Worm (Caenorhabditis elegans): Measurements from ENCODE around the gene F22F7.12.
"Not testable (repeated sequence)": the region's sequence is repeated elsewhere in the genome, so short reads cannot be mapped to it uniquely, and the experiment has no call there.

The F22F7.12 gene

ce11 chrV:2144408-2144807 is at the start of gene F22F7.12:
Gene F22F7.12 (minus strand): TSS chrV:2144508.
- not testable (repeated sequence) for TF ChIP-seq dao-5, W03F9.2, him-1 (tag; optimal IDR thresholded peaks at IDR 0.05)

ce11 chrV:2192117-2192516 is 47.8 kb upstream of the F22F7.12 start, which contains the start of gene nhr-13:
Gene nhr-13 (plus strand): TSS chrV:2192485.
- TF ChIP-seq dao-5 (tag; optimal IDR thresholded peaks at IDR 0.05) (no peak), him-1 (tag; optimal IDR thresholded peaks at IDR 0.05) (no peak)

ce11 chrV:2191122-2191521 is 46.8 kb upstream of the F22F7.12 start, which contains the start of gene srbc-42:
Gene srbc-42 (minus strand): TSS chrV:2191222.
- TF ChIP-seq W03F9.2 (tag; optimal IDR thresholded peaks at IDR 0.05) (no peak), him-1 (tag; optimal IDR thresholded peaks at IDR 0.05) (no peak), dao-5 (tag; optimal IDR thresholded peaks at IDR 0.05) (no peak)

ce11 chrV:2190383-2190782 is 46.1 kb upstream of the F22F7.12 start:
- no peak for TF ChIP-seq him-1 (tag; optimal IDR thresholded peaks at IDR 0.05)
- no peak for TF ChIP-seq dao-5 (tag; optimal IDR thresholded peaks at IDR 0.05)
- TF ChIP-seq W03F9.2 (tag; optimal IDR thresholded peaks at IDR 0.05) = no peak

- TF ChIP-seq W03F9.2 (tag; optimal IDR thresholded peaks at IDR 0.05) (no peak), dao-5 (tag; optimal IDR thresholded peaks at IDR 0.05) (no peak), him-1 (tag; optimal IDR thresholded peaks at IDR 0.05) (no peak)
Observed at ce11 chrV:2187864-2188345, 43.6 kb upstream of the F22F7.12 start, which contains the start of gene Y5H2B.3. Gene Y5H2B.3 (plus strand): TSS chrV:2188295.

ce11 chrV:2185486-2185885 is 41.2 kb upstream of the F22F7.12 start:
- no peak for TF ChIP-seq W03F9.2 (tag; optimal IDR thresholded peaks at IDR 0.05)
- TF ChIP-seq him-1 (tag; optimal IDR thresholded peaks at IDR 0.05) = no peak
- no peak for TF ChIP-seq dao-5 (tag; optimal IDR thresholded peaks at IDR 0.05)

ce11 chrV:2183162-2183561 is 38.9 kb upstream of the F22F7.12 start, which contains the start of gene cyp-33C2:
Gene cyp-33C2 (plus strand): TSS chrV:2183488.
- TF ChIP-seq W03F9.2 (tag; optimal IDR thresholded peaks at IDR 0.05) (no peak), him-1 (tag; optimal IDR thresholded peaks at IDR 0.05) (no peak)

- no peak for TF ChIP-seq him-1 (tag; optimal IDR thresholded peaks at IDR 0.05)
Observed at ce11 chrV:2181738-2182137, 37.4 kb upstream of the F22F7.12 start, which contains the start of gene srbc-16. Gene srbc-16 (plus strand): TSS chrV:2182038.

ce11 chrV:2179214-2179613 is 34.9 kb upstream of the F22F7.12 start, which contains the start of gene cyp-33C1:
Gene cyp-33C1 (plus strand): TSS chrV:2179514.
- TF ChIP-seq dao-5 (tag; optimal IDR thresholded peaks at IDR 0.05) = no peak
- TF ChIP-seq W03F9.2 (tag; optimal IDR thresholded peaks at IDR 0.05) = no peak
- TF ChIP-seq him-1 (tag; optimal IDR thresholded peaks at IDR 0.05) = no peak

ce11 chrV:2177307-2177764 is 33.0 kb upstream of the F22F7.12 start, which contains the start of gene srbc-17:
Gene srbc-17 (plus strand): TSS chrV:2177714.
- TF ChIP-seq him-1 (tag; optimal IDR thresholded peaks at IDR 0.05) (no peak), W03F9.2 (tag; optimal IDR thresholded peaks at IDR 0.05) (no peak), dao-5 (tag; optimal IDR thresholded peaks at IDR 0.05) (no peak)

ce11 chrV:2175242-2175641 is 30.9 kb upstream of the F22F7.12 start, which contains the start of gene C45H4.18:
Gene C45H4.18 (plus strand): TSS chrV:2175542.
- TF ChIP-seq W03F9.2 (tag; optimal IDR thresholded peaks at IDR 0.05) (no peak), him-1 (tag; optimal IDR thresholded peaks at IDR 0.05) (no peak), dao-5 (tag; optimal IDR thresholded peaks at IDR 0.05) (no peak)

- TF ChIP-seq dao-5 (tag; optimal IDR thresholded peaks at IDR 0.05) (no peak), him-1 (tag; optimal IDR thresholded peaks at IDR 0.05) (no peak), W03F9.2 (tag; optimal IDR thresholded peaks at IDR 0.05) (no peak)
Observed at ce11 chrV:2174465-2174864, 30.2 kb upstream of the F22F7.12 start.

- TF ChIP-seq him-1 (tag; optimal IDR thresholded peaks at IDR 0.05) (no peak), W03F9.2 (tag; optimal IDR thresholded peaks at IDR 0.05) (no peak), dao-5 (tag; optimal IDR thresholded peaks at IDR 0.05) (no peak)
Observed at ce11 chrV:2166679-2167078, 22.4 kb upstream of the F22F7.12 start, which contains the start of gene srbc-19. Gene srbc-19 (minus strand): TSS chrV:2166779.

ce11 chrV:2163735-2164134 is 19.4 kb upstream of the F22F7.12 start, which contains the start of gene str-255:
Gene str-255 (minus strand): TSS chrV:2163835.
- TF ChIP-seq him-1 (tag; optimal IDR thresholded peaks at IDR 0.05) (no peak), W03F9.2 (tag; optimal IDR thresholded peaks at IDR 0.05) (no peak), dao-5 (tag; optimal IDR thresholded peaks at IDR 0.05) (no peak)

- TF ChIP-seq dao-5 (tag; optimal IDR thresholded peaks at IDR 0.05) = no peak
- no peak for TF ChIP-seq him-1 (tag; optimal IDR thresholded peaks at IDR 0.05)
- TF ChIP-seq W03F9.2 (tag; optimal IDR thresholded peaks at IDR 0.05) = no peak
Observed at ce11 chrV:2159331-2159730, 15.0 kb upstream of the F22F7.12 start, which contains the start of gene C45H4.14. Gene C45H4.14 (minus strand): TSS chrV:2159431.
